Fruit fly (Drosophila melanogaster): ENCODE data around the gene Mpi.

Gene Mpi

dm6 chr3R:9710886-9711285, 48.5 kb upstream of the Mpi start, which contains the start of the genes trbd and dmt (continued):
- TF ChIP-seq gcm2 (GFP tag; optimal IDR thresholded peaks at IDR 0.05) (peak; percentile 21), Max (GFP tag; optimal IDR thresholded peaks at IDR 0.05) (peak; percentile 28), CG9932 (GFP tag; IDR thresholded peaks at IDR 0.05) (no peak), CG14014 (GFP tag; IDR thresholded peaks at IDR 0.05) (no peak), Hr51 (GFP tag; optimal IDR thresholded peaks at IDR 0.05) (peak in 1 of 2 experiments; percentile 74), CG18599 (GFP tag; optimal IDR thresholded peaks at IDR 0.05) (no peak), CG1832 (GFP tag; optimal IDR thresholded peaks at IDR 0.05) (no peak), H15 (GFP tag; IDR thresholded peaks at IDR 0.05) (no peak), mirr (GFP tag; optimal IDR thresholded peaks at IDR 0.05) (no peak), Bdp1 (GFP tag; optimal IDR thresholded peaks at IDR 0.05) (peak; percentile 55), usp (GFP tag; optimal IDR thresholded peaks at IDR 0.05) (no peak), Dek (tag; optimal IDR thresholded peaks at IDR 0.05) (no peak), B-H1 (GFP tag; IDR thresholded peaks at IDR 0.05) (no peak), Lim3 (GFP tag; IDR thresholded peaks at IDR 0.05) (no peak), CG11696 (GFP tag; IDR thresholded peaks at IDR 0.05) (no peak), gsb-n (tag; optimal IDR thresholded peaks at IDR 0.05) (no peak), CG33213 (GFP tag; optimal IDR thresholded peaks at IDR 0.05) (peak; percentile 92), CG12942 (GFP tag; optimal IDR thresholded peaks at IDR 0.05) (peak; percentile 23), zen2 (GFP tag; IDR thresholded peaks at IDR 0.05; ENCODE audit: partially characterized antibody) (no peak), CG8388 (GFP tag; optimal IDR thresholded peaks at IDR 0.05) (no peak), Xbp1 (GFP tag; optimal IDR thresholded peaks at IDR 0.05) (peak; percentile 77), unpg (GFP tag; optimal IDR thresholded peaks at IDR 0.05) (no peak), CG7987 (GFP tag; optimal IDR thresholded peaks at IDR 0.05) (peak; percentile 79), Rfx (GFP tag; IDR thresholded peaks at IDR 0.05) (no peak), pum (GFP tag; optimal IDR thresholded peaks at IDR 0.05) (peak; percentile 50), Oli (tag; optimal IDR thresholded peaks at IDR 0.05) (no peak), CG11085 (GFP tag; IDR thresholded peaks at IDR 0.05) (no peak), CG6689 (GFP tag; IDR thresholded peaks at IDR 0.05) (no peak), jumu (GFP tag; optimal IDR thresholded peaks at IDR 0.05) (peak; percentile 69), corto (GFP tag; optimal IDR thresholded peaks at IDR 0.05) (no peak), bowl (GFP tag; IDR thresholded peaks at IDR 0.05) (no peak), kah (GFP tag; optimal IDR thresholded peaks at IDR 0.05) (peak; percentile 78), CG9727 (GFP tag; optimal IDR thresholded peaks at IDR 0.05) (peak; percentile 30), CG15011 (GFP tag; optimal IDR thresholded peaks at IDR 0.05) (no peak), CG13123 (GFP tag; optimal IDR thresholded peaks at IDR 0.05) (peak; percentile 40), vfl (GFP tag; optimal IDR thresholded peaks at IDR 0.05) (peak; percentile 64), slp2 (GFP tag; optimal IDR thresholded peaks at IDR 0.05) (peak; percentile 39), eyg (GFP tag; optimal IDR thresholded peaks at IDR 0.05) (no peak), tx (GFP tag; optimal IDR thresholded peaks at IDR 0.05) (peak; percentile 58), lov (optimal IDR thresholded peaks at IDR 0.05) (no peak), lov (GFP tag; IDR thresholded peaks at IDR 0.05) (no peak), CG3838 (GFP tag; optimal IDR thresholded peaks at IDR 0.05) (no peak), Hand (GFP tag; optimal IDR thresholded peaks at IDR 0.05) (no peak), CG9437 (GFP tag; optimal IDR thresholded peaks at IDR 0.05) (no peak), Gug (GFP tag; IDR thresholded peaks at IDR 0.05) (no peak), CG4282 (GFP tag; optimal IDR thresholded peaks at IDR 0.05) (peak; percentile 57), CG10654 (GFP tag; optimal IDR thresholded peaks at IDR 0.05) (peak; percentile 55), toy (GFP tag; IDR thresholded peaks at IDR 0.05) (no peak), CG14860 (GFP tag; IDR thresholded peaks at IDR 0.05; ENCODE audit: partially characterized antibody) (no peak), caup (GFP tag; optimal IDR thresholded peaks at IDR 0.05; ENCODE audit: severe bottlenecking) (no peak), CG10147 (GFP tag; optimal IDR thresholded peaks at IDR 0.05) (no peak), dmrt11E (tag; optimal IDR thresholded peaks at IDR 0.05) (peak; percentile 33)

Measured in whole organism, embryonic.